Fruit fly (Drosophila melanogaster) whole organism: ENCODE measurements around the gene CG32037.

Experiments
- CG8478 ChIP-seq: fragments of >200 bp; optimal IDR thresholded peaks from 2 replicates; lab custom pipeline; 2018; ENCODE audit warnings: inconsistent platforms
- Dll ChIP-seq: fragments of >200 bp; optimal IDR thresholded peaks from 2 replicates; lab custom pipeline; 2017
- EcR ChIP-seq, 2 experiments: fragments of >200 bp; optimal IDR thresholded peaks; 2 replicates each; lab custom pipeline; 2017; ENCODE audit warnings: missing biosample characterization in 2 of 2, missing genetic modification characterization in 2 of 2, missing genetic modification reagents in 2 of 2
- pan ChIP-seq: fragments of >200 bp; optimal IDR thresholded peaks from 2 replicates; lab custom pipeline; 2017
- psq ChIP-seq: fragments of >200 bp; optimal IDR thresholded peaks from 2 replicates; lab custom pipeline; 2017
- usp ChIP-seq: fragments of >200 bp; optimal IDR thresholded peaks from 2 replicates; lab custom pipeline; 2017; ENCODE audit warnings: missing biosample characterization, missing genetic modification characterization, mixed read lengths

Gene CG32037

DNA sequence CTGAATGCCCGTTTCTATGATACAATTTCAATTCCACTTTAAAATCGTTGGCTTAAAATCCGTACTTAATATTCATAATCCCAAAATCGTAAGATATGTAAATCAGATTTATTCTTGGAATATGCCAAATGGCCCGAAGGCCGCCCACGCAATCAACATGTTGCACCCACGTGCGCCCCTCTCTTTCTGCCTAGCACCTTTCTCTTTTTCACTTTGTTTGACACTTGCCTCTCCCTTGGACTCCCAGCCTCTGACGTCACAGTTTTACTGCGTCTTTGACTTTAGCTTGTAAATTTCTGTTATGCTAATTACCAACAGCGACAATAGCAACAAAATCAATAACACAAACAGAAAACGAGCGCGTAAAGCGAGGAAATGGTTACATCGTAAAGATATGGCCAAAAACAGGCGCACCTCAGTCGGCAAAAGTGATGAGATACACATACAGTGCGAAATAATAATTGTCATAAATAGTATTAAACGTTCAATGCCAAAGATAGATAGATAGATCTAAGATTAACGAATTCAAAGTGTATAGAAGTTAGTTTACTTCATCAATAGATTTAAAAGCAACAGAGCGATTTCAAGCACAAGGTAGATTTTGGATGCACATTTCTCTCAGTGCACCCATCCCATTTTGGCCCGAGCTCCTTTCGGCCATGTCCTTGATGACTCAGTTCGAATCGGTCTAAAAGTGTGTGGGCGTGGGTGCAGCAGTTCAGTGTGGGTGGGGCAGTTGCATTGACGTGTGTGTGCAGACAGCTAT is 11.7 kb upstream of the CG32037 start:
- TF ChIP-seq pan (lab: Kevin White, UChicago) (no peak), psq (lab: Kevin White, UChicago) (no peak), EcR (GFP tag; optimal IDR thresholded peaks at IDR 0.05; lab: Kevin White, UChicago) (no peak), Dll (lab: Kevin White, UChicago) (no peak), usp (no peak), CG8478 (no peak)

dm6 chr3L:9502856-9503255 is 10.8 kb upstream of the CG32037 start:
- TF ChIP-seq CG8478 (no peak), Dll (lab: Kevin White, UChicago) (no peak), usp (no peak), psq (lab: Kevin White, UChicago) (no peak), pan (lab: Kevin White, UChicago) (no peak), EcR (GFP tag; optimal IDR thresholded peaks at IDR 0.05; lab: Kevin White, UChicago) (no peak)

DNA sequence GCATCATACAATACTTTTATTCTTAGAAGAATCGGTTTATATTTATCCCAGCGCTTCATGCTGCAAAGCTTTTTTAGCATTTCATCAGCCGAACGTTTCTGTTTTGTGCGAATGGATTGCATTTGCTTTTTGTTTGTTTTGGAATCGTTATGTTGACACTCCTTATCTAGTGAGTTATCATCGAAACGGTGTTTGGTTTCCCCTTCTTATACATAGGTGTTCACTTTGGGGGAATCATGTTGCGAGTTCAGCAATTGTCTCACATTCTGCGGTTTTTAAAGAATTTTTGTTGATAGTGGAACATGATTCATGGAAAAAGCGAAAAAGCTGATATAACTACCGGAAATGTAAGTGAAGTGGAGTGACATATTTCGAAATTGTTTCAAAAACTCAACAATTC is 10.3 kb upstream of the CG32037 start:
- TF ChIP-seq CG8478 (no peak), Dll (lab: Kevin White, UChicago) (no peak)

dm6 chr3L:9501298-9501697 is 9.3 kb upstream of the CG32037 start:
- no peak for TF ChIP-seq CG8478
- TF ChIP-seq usp = no peak
- no peak for TF ChIP-seq pan (lab: Kevin White, UChicago)
- TF ChIP-seq Dll (lab: Kevin White, UChicago) = no peak
- TF ChIP-seq EcR (GFP tag; optimal IDR thresholded peaks at IDR 0.05; lab: Kevin White, UChicago) = no peak
- TF ChIP-seq psq (lab: Kevin White, UChicago) = no peak

DNA sequence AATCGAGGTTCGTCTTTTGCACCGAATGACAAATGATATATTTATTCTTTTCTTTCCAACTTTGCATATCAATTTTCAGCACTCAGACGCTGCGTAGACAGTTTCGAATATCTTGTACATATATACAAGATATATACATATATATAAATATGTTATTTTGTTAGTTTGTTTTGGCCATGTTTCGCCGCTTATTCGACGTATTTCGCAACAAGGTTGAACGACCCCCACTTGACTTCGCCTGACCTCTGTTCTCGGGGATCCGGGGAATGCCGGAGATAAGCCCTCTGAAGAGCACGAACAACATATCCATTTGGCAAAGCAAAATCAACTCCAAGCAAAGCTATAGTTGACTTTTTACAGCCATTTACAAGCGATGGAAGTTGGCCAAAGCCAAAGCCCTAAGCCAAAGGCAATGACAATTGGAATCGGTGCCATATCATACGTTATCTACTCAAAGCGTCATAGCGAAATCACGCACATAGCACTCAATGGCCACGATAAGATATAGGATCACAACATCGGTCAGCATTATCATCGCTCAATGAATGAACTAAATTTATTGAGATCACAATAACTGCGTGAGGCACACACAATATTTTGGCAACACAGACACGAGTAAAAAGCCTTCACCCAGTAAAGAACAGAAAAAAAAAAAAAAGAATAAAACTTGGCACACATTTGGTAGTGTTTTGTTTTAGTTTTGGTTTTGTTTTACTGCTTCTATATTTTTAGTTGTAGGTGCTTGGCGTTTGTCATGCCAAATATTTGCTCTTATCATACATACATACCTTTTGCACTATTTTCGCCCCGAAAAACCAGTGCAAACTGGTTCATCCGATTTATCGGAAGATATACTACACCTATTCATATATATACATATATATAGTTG is 8.1 kb upstream of the CG32037 start:
- TF ChIP-seq pan (lab: Kevin White, UChicago) = no peak

- no peak for TF ChIP-seq EcR (GFP tag; optimal IDR thresholded peaks at IDR 0.05; lab: Kevin White, UChicago)
- TF ChIP-seq Dll (lab: Kevin White, UChicago) = no peak
- no peak for TF ChIP-seq pan (lab: Kevin White, UChicago)
- TF ChIP-seq CG8478 = no peak
- no peak for TF ChIP-seq psq (lab: Kevin White, UChicago)
- TF ChIP-seq usp = no peak
These were observed 6.1 kb upstream of the CG32037 start for dm6 chr3L:9497981-9498619.

DNA sequence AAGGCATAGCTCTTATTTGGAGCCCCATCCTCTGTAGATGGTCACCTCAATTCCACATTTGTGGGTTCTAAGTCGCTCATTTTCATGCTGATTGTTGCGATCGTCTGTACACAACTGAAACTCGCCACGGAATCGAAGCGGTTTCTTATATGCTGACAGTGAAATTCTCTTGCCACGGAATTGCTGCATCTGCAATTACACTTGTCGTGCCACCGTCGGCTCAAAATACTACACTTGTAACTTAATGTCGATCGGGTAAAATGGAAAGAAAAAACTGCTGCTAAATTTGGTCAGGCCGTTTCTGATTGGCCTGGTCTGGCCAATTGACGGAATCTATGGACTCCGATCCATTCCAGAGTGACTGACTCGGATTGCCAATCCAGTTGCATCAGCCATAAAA is 5.2 kb upstream of the CG32037 start:
- TF ChIP-seq Dll (lab: Kevin White, UChicago) = no peak

- TF ChIP-seq EcR (GFP tag; optimal IDR thresholded peaks at IDR 0.05; lab: Kevin White, UChicago) (no peak), psq (lab: Kevin White, UChicago) (no peak), CG8478 (no peak), pan (lab: Kevin White, UChicago) (no peak), Dll (lab: Kevin White, UChicago) (no peak), usp (no peak)
These were observed 684 bp downstream of the CG32037 start for dm6 chr3L:9491331-9491730.

- TF ChIP-seq Dll (lab: Kevin White, UChicago) (no peak), pan (lab: Kevin White, UChicago) (no peak), CG8478 (no peak), EcR (GFP tag; optimal IDR thresholded peaks at IDR 0.05; lab: Kevin White, UChicago) (no peak), usp (no peak), psq (lab: Kevin White, UChicago) (no peak)
These were observed 1.6 kb downstream of the CG32037 start for dm6 chr3L:9490432-9490831.

DNA sequence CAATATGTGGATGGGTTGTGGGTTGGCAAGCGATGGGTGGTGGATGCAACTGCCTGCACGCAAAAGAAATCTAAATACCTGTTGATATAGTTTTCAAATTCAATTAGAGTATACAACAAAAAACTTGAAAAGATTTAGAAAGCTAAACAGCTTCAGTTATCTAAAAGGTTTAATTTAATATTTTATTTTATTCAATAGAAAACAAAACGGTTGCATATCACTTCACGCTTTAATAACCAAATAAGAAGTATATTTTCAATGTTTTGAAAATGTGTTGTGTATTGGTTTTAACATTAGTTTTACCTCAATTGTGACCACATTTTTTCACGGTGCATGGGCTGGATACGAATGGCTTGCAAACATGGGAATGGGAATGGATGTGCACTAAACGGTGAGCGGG is 2.4 kb downstream of the CG32037 start:
- TF ChIP-seq CG8478 (no peak), psq (lab: Kevin White, UChicago) (no peak), EcR (GFP tag; optimal IDR thresholded peaks at IDR 0.05; lab: Kevin White, UChicago) (no peak), usp (no peak), pan (lab: Kevin White, UChicago) (no peak), Dll (lab: Kevin White, UChicago) (no peak)

DNA sequence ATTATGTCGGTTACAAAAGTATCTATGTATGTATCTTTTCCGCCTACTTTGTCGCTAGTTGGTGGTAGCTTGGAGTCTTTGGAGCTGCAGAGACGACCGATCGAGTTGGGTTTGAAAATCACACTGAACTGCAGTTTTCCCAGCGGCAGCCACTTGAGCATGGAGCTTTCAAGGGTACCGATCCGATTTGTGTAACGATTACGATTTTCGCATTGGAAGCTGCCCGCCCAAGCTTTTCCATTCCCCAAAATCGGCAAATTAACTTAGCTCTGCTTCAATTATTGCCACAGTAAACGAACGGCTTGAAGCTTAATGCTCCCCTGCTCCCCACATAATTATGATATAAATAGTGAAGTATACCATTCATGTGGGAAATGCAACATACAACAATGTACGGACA is 2.9 kb downstream of the CG32037 start, which contains the start of gene CG32036:
Gene CG32036, minus strand, starts transcription at position 101 of the 400 bp plus-strand sequence.
- no peak for TF ChIP-seq pan (lab: Kevin White, UChicago)
- no peak for TF ChIP-seq EcR (GFP tag; optimal IDR thresholded peaks at IDR 0.05; lab: Kevin White, UChicago)
- TF ChIP-seq psq (lab: Kevin White, UChicago) = no peak
- no peak for TF ChIP-seq CG8478
- no peak for TF ChIP-seq usp
- no peak for TF ChIP-seq Dll (lab: Kevin White, UChicago)

dm6 chr3L:9487586-9487985 is 4.4 kb downstream of the CG32037 start, which contains the start of gene pall:
Gene pall (minus strand): TSS chr3L:9487790.
- no peak for TF ChIP-seq psq (lab: Kevin White, UChicago)
- TF ChIP-seq pan (lab: Kevin White, UChicago) = no peak
- TF ChIP-seq EcR (GFP tag; optimal IDR thresholded peaks at IDR 0.05; lab: Kevin White, UChicago) = no peak
- no peak for TF ChIP-seq usp
- TF ChIP-seq CG8478 = no peak
- no peak for TF ChIP-seq Dll (lab: Kevin White, UChicago)
